Worm (Caenorhabditis elegans): ENCODE measurements around the gene R07B7.2.

Gene R07B7.2

DNA sequence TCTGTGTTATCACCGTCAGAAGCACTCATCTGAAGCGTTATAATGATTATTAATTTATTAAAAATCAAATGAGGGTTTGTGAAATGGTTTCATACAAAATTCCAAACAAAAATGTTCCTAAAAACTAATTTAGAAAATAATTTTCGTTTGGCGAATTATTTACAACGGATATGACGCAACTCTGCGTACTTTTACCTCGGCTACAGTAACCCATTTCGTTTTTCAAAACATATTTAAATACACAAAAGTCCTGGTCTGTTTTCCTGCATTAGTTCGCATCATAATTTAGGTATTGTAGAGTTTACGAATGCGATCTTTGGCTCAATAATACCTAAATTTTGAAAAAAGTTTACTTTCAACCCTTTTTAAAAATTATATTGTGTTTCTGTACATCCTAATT, at the start of gene R07B7.2:
Gene R07B7.2 (minus strand): TSS at position 35 of the 400 bp plus-strand sequence.
- no peak for TF ChIP-seq unc-62 (GFP tag; optimal IDR thresholded peaks at IDR 0.05)

DNA sequence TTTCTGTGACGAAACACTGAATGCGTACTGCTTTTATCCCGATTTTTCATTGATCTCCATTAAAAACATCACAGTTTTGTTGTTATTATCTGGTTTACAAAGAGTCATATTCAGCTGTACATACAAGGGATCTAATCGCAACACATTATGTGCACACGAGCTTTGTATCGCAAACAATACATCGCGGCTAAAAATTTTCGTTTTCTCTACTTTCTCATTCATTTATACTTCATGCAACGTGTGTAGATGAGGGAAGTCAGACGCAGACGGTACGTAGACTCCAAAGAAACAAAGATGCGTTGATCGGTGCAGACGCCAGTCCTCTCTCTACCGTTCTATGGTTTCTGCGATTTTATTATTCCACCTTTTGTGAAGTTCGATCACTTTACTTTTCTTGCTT, 47.3 kb upstream of the R07B7.2 start, which contains the start of gene nhr-136:
Gene nhr-136 (plus strand): TSS at position 301 of the 400 bp plus-strand sequence.
- TF ChIP-seq unc-62 (GFP tag; optimal IDR thresholded peaks at IDR 0.05): no peak

DNA sequence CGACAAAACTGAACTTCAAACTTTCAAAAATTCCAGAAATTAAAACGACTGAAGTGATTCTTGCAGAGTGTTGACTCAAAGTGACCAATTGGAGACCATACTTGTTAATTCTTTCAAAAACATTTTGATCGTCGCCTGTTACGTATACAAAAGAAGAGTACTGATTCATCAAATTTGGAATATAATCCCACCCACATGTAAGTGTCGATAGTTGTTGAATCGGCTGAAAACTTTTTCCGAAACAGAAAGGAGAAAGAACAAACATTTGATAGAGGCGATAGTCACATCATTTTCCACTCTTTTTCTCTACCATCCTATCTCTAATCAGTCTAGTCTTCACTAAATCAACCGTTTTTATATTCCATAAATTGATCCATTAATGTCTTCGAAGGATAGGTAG, 44.4 kb upstream of the R07B7.2 start, which contains the start of gene nhr-153:
Gene nhr-153 (plus strand): TSS at position 301 of the 400 bp plus-strand sequence.
- no peak for TF ChIP-seq unc-62 (GFP tag; optimal IDR thresholded peaks at IDR 0.05)

DNA sequence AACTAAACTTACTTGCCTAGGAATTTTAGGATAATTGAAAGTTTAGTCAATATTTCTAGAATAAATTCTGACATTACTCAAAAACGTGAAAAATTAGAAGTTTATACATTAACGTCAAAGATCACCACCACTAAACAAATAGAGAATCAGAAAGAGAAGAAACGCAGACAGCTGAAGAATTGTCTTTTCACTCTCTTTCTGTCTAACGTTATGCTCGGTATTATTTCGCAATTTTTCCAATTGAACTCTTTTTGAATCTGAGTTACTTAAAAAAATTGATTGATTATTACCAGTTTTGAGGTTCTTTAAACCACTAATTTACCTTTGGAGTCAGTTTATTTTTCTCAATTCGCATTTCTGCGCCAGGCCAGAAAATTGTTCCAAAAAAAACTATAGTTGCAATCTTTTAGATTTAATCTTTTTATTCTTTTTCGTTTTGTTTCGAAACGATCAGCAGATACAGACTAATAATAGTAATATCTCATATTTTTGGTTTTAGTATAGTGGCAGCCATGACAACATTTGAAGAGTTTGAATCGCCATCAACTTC, 41.3 kb upstream of the R07B7.2 start, which contains the start of gene nhr-154:
Gene nhr-154 (plus strand): TSS at position 500 of the 550 bp plus-strand sequence.
- TF ChIP-seq unc-62 (GFP tag; optimal IDR thresholded peaks at IDR 0.05): no peak

DNA sequence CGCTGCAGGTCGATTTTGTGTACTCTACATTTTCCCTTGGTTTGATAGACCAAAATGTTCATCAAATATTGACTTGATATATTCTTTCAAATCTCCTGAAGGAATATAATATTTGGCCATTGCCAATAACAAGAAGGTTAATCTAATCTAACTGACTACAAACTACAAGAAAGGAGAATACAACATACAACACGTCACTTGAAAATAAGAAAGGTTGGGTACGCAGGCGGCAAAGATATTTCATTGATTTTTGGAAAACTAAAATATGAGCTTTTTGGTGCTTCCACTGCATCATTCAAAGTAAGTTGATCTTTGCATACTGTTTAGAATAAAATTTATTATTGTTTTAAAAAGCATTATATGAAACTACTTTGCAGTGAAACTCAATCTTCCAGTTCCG, 38.6 kb upstream of the R07B7.2 start, which contains the start of gene nhr-209:
Gene nhr-209 (plus strand): TSS at position 27 of the 400 bp plus-strand sequence.
- no peak for TF ChIP-seq unc-62 (GFP tag; optimal IDR thresholded peaks at IDR 0.05)

DNA sequence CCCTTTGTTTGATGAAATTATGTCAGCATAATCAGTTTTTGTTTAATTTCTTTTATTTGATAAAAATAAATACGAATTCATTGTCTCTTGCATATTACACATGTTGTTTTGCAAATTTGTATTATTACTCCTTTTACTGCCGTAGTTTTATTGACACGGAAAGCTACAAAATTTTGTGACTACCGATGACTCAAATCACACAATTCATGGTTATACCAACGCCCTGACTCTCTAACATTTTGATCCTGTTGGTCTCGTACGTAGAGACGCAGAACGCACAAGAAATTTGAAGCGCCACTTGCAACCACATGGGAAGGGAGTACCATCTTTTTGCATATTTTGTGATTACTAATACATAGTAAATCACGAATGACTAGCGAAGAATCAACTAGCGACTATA, 36.3 kb upstream of the R07B7.2 start, which contains the start of gene nhr-207:
Gene nhr-207 (plus strand): TSS at position 282 of the 400 bp plus-strand sequence.
- TF ChIP-seq unc-62 (GFP tag; optimal IDR thresholded peaks at IDR 0.05): no peak

DNA sequence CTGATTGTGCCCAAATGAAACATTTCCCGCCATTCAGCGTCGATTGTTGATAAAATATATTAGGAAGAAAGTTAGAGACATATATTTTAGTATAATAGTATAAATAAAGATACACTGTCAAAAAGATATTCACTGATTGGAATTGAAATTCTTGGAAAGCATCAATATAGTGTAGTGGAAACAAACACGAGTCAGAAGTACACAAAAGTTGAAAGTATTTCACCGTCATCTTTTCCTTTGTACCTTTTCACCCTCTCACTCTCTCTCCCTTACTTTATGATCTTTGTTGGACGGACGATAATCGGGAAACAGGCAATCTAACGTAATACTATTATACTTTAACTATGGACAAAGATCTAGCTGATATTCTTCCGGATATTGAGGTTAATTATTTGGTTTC, 34.5 kb upstream of the R07B7.2 start, which contains the start of gene nhr-208:
Gene nhr-208 (plus strand): TSS at position 288 of the 400 bp plus-strand sequence.
- no peak for TF ChIP-seq unc-62 (GFP tag; optimal IDR thresholded peaks at IDR 0.05)

DNA sequence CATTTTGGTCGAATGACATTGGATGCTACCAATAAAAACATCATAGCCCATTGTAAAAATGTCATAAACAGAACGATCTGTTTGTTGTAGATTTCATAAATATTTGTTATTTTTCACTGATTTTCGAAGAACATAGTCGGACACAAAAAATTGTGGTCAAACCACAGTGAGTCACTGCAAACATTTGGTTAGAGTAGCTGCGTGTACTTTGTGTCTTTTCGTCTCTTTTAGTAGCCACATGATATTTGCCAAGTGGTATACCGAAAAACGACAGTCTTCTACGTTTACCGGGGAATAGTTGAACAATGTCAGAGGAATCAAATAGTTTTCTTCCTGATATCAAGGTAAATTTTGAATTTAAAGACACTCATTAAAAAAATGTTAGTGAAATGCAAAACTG, 32.2 kb upstream of the R07B7.2 start, which contains the start of gene nhr-206:
Gene nhr-206 (plus strand): TSS at position 248 of the 400 bp plus-strand sequence.
- no peak for TF ChIP-seq unc-62 (GFP tag; optimal IDR thresholded peaks at IDR 0.05)

DNA sequence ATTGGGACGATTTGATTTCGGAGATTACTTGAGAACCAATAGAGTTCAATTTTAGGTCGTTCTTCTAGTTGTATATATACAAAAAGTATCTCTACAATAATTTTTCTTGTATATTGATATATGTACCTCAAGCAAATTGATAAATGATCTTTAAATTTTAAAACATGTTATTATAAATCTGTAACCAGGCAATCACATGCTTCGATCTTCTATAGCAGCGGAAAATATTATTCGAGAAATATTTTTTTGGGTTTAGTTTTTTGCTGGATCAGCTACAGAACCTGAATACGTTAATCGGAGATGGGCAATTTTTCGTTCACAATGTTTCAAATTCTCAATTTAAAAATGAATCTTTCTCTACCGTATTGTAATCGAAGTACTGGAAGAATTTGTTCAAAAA, 29.2 kb upstream of the R07B7.2 start, which contains the start of gene R07B7.12:
Gene R07B7.12 (plus strand): TSS at position 301 of the 400 bp plus-strand sequence.
- TF ChIP-seq unc-62 (GFP tag; optimal IDR thresholded peaks at IDR 0.05): no peak

DNA sequence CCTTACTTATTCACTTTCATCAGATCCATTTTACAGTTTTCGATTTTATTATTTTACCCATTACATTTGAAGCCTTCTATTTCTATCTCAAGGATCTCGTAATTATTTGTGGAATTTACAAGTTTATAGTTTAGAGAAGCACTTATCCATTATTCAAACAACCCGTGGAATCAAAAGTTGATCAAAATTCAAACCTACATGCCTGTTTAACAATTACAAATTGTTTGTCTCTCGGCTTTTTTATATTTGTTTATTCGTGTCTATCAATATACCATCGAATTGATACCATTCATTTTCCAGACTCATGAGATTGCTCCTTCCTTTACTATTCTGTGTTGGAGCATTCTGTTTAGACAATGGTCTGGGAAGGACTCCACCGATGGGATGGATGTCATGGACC, 27.4 kb upstream of the R07B7.2 start, which contains the start of gene gana-1:
Gene gana-1 (plus strand): TSS at position 301 of the 400 bp plus-strand sequence.
- TF ChIP-seq unc-62 (GFP tag; optimal IDR thresholded peaks at IDR 0.05): no peak

DNA sequence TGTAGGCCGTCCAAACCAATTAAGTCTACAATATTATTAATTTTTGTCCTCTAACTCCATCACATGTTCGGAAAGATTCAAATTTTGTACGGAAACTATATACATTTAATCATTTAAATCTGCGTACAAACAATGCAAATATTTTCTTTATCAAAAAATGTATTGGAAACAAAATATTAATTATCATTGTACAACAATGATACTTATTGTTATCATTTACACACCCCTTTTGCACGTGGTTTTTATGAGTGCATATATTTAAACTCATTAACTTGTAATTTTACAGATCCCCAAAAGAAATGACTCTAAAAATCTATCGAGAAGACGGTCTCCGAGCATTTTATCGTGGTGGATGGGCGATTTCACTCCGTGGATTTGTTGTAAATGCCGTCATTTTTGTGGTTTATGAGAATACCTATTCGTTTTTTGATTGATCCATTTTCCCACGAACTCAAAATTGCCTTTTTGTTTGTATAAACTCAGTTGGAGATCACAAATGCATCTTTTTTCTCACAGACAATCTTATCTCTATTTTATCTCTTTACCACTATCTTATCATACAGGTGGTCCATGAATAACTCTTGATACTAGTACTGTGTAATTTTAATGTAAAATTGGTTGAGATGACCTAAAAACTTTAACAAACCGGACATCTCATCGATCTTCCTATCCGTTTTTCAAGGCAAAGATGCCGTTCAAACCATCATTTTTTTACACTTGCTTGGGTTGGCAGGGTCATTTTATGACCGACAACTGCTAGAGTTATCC, 26.5 kb upstream of the R07B7.2 start:
- no peak for TF ChIP-seq unc-62 (GFP tag; optimal IDR thresholded peaks at IDR 0.05)

DNA sequence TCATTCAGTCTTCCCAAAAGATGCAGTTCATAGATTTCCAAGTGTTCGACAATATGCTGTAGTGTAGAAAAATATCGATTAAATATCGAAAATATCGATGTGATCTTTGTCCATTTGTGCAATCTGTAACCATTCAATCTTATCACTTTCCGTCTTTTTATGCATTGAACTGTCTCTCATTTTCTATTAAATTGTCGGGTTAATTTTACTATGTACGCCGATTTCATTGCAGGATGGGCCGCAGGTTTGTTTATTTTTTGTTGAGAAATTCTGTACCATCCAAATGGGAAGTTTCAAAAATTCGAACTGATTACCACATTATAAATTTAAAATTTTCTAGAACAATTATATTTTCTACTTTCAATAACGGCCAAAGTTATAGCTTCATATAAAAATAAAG, 24.7 kb upstream of the R07B7.2 start, which contains the start of gene R07B7.8:
Gene R07B7.8 (minus strand): TSS at position 101 of the 400 bp plus-strand sequence.
- TF ChIP-seq unc-62 (GFP tag; optimal IDR thresholded peaks at IDR 0.05): no peak

DNA sequence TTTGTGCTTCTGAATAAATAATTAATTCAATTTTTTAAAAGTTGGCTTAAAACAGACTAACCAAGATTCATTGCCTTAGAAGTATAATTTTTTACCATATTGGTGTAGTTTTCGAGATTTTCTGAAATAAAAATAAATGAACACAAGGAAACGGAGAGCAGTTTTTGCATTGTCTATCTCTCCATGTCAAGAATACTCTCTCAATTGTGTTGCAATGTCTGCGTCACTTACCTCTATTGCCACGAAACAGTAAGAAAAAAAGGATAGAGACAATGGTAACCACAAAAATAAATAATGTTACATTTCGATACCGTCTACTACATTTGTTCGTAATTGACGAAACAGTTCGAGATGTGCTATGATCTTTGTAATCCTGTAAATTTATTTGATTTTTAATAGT, 23.4 kb upstream of the R07B7.2 start, which contains the start of gene R07B7.10:
Gene R07B7.10 (plus strand): TSS at position 285 of the 400 bp plus-strand sequence.
- no peak for TF ChIP-seq unc-62 (GFP tag; optimal IDR thresholded peaks at IDR 0.05)

DNA sequence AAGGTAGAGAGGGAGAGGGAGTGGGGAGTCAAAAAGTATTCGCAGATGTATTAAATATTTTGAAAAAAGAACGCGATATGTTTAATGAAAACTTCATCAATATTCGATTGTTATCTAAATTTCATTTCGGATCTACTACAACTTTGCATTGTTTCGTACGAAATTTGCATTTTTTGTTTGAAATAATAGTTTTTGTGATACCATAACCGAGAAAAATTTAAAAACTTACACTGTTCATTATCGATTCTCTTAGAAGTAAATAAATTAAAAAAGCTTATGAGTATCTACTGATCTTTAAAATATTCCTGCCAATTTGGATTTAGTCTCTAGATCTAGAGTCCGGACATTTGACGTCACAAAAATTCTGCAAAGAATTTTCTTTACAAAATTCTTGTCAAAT, 20.7 kb upstream of the R07B7.2 start, which contains the start of gene R07B7.9:
Gene R07B7.9 (minus strand): TSS at position 101 of the 400 bp plus-strand sequence.
- TF ChIP-seq unc-62 (GFP tag; optimal IDR thresholded peaks at IDR 0.05): no peak

DNA sequence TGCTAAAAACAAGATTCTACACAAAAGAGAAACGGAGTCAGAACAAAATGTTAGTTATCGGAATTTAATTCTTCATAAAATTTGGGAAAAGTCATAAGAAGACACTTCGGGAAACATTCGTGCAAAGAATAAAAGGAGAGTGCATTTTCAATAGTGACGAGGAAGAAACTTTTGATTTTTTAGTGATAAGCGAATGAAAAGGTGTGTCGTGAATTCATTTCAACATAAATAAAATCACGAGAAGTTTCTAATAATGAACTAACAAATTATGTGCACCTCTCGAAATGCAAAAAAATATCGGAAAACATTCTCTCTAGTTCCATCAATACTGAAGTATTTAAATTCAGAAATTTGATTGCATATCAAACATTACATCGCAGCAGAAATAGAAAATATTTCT, 16.4 kb upstream of the R07B7.2 start:
- TF ChIP-seq unc-62 (GFP tag; optimal IDR thresholded peaks at IDR 0.05): no peak

DNA sequence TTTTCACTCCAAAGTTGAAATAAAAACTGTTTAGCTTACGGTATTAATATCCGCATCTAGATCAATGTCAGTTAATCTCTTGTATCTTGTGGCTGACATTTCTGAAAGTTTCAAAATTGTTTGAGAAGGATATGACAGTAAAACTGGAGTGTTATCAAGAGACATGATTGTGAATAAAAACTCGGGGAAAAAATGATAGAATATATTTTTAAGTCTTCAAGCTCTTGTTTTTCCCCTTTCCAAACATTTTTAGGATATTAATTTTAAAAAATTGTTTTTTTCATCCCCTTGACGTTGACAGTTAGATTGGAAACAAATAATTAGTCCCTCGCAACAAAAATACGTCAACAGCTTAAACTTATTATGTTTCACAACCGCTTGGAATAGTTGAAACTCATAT, 15.3 kb upstream of the R07B7.2 start, which contains the start of gene R07B7.6:
Gene R07B7.6 (minus strand): TSS at position 101 of the 400 bp plus-strand sequence.
- no peak for TF ChIP-seq unc-62 (GFP tag; optimal IDR thresholded peaks at IDR 0.05)
